Worm (Caenorhabditis elegans) whole organism, L2 larva: ENCODE data around the gene fbxa-143.
A peak's percentile ranks its signal among the peaks of the same experiment; 100 is the strongest.

ENCODE experiments used
- C34F6.9 ChIP-seq: fragments of 150-350 bp; optimal IDR thresholded peaks from 2 replicates; lab custom pipeline; 2014; ENCODE audit warnings: missing biosample characterization, missing genetic modification characterization
- F13H6.1 ChIP-seq: sonication (generic microtip); optimal IDR thresholded peaks from 2 replicates; lab custom pipeline; 2016; ENCODE audit warnings: missing genetic modification characterization, missing compliant biosample characterization
- R02D3.7 ChIP-seq: fragments of 150-350 bp; optimal IDR thresholded peaks from 2 replicates; lab custom pipeline; 2014; ENCODE audit warnings: missing biosample characterization, missing genetic modification characterization
- Y55F3AM.14 ChIP-seq: fragments of 200-800 bp; sonication (Bioruptor generic); optimal IDR thresholded peaks from 2 replicates; lab custom pipeline; 2018; ENCODE audit warnings: mild to moderate bottlenecking, missing genetic modification characterization, missing compliant biosample characterization
- alr-1 ChIP-seq: fragments of 150-350 bp; optimal IDR thresholded peaks from 2 replicates; lab custom pipeline; 2014; ENCODE audit warnings: missing biosample characterization, missing genetic modification characterization
- aly-2 ChIP-seq: fragments of 150-350 bp; optimal IDR thresholded peaks from 2 replicates; lab custom pipeline; 2014; ENCODE audit warnings: missing biosample characterization, missing genetic modification characterization
- ama-1 ChIP-seq: fragments of 150-350 bp; optimal IDR thresholded peaks from 2 replicates; lab custom pipeline; 2018; ENCODE audit warnings: inconsistent platforms
- blmp-1 ChIP-seq: sonication (generic microtip); optimal IDR thresholded peaks from 2 replicates; lab custom pipeline; 2017; ENCODE audit warnings: missing genetic modification characterization, mild to moderate bottlenecking, missing compliant biosample characterization, antibody characterized with exemption, moderate library complexity; ENCODE audit not compliant: insufficient read depth
- ceh-16 ChIP-seq: fragments of 150-350 bp; optimal IDR thresholded peaks from 2 replicates; lab custom pipeline; 2014; ENCODE audit warnings: missing biosample characterization, missing genetic modification characterization
- egl-27 ChIP-seq: sonication (generic microtip); optimal IDR thresholded peaks from 3 replicates; lab custom pipeline; 2017; ENCODE audit warnings: missing biosample characterization, missing genetic modification reagents, missing genetic modification characterization
- fos-1 ChIP-seq: fragments of 150-350 bp; optimal IDR thresholded peaks from 2 replicates; lab custom pipeline; 2014; ENCODE audit warnings: missing biosample characterization, missing genetic modification characterization
- lin-11 ChIP-seq: fragments of 150-350 bp; sonication (generic microtip); optimal IDR thresholded peaks from 2 replicates; lab custom pipeline; 2014; ENCODE audit warnings: missing biosample characterization, missing genetic modification characterization, inconsistent platforms, mixed read lengths
- lin-39 ChIP-seq: fragments of 150-350 bp; optimal IDR thresholded peaks from 2 replicates; lab custom pipeline; 2014; ENCODE audit warnings: missing biosample characterization, missing genetic modification reagents, missing genetic modification characterization
- lsy-2 ChIP-seq, 2 experiments: fragments of 150-350 bp in 1 of 2; sonication (generic microtip) in 1 of 2; optimal IDR thresholded peaks; 2 replicates each; lab custom pipeline; 2014 to 2017; ENCODE audit warnings: missing biosample characterization in 2 of 2, missing genetic modification characterization in 2 of 2
- mab-5 ChIP-seq: fragments of 150-350 bp; optimal IDR thresholded peaks from 2 replicates; lab custom pipeline; 2014; ENCODE audit warnings: missing biosample characterization, missing genetic modification characterization
- nhr-10 ChIP-seq: sonication (generic microtip); optimal IDR thresholded peaks from 2 replicates; lab custom pipeline; 2017; ENCODE audit warnings: missing biosample characterization, missing genetic modification characterization
- nhr-11 ChIP-seq: fragments of 150-350 bp; optimal IDR thresholded peaks from 2 replicates; lab custom pipeline; 2014; ENCODE audit warnings: missing biosample characterization, missing genetic modification characterization
- nhr-12 ChIP-seq: fragments of 150-350 bp; optimal IDR thresholded peaks from 2 replicates; lab custom pipeline; 2014; ENCODE audit warnings: missing biosample characterization, missing genetic modification characterization
- nhr-129 ChIP-seq: fragments of 150-350 bp; optimal IDR thresholded peaks from 2 replicates; lab custom pipeline; 2014; ENCODE audit warnings: missing biosample characterization, missing genetic modification characterization
- nhr-21 ChIP-seq: fragments of 150-350 bp; optimal IDR thresholded peaks from 2 replicates; lab custom pipeline; 2014; ENCODE audit warnings: missing biosample characterization, missing genetic modification characterization
- nhr-237 ChIP-seq: fragments of 150-350 bp; optimal IDR thresholded peaks from 2 replicates; lab custom pipeline; 2014; ENCODE audit warnings: missing biosample characterization, missing genetic modification characterization
- nhr-25 ChIP-seq: fragments of 150-350 bp; sonication (generic microtip); optimal IDR thresholded peaks from 3 replicates; lab custom pipeline; 2014; ENCODE audit warnings: missing biosample characterization, missing genetic modification characterization
- nhr-77 ChIP-seq: fragments of 150-350 bp; optimal IDR thresholded peaks from 2 replicates; lab custom pipeline; 2014; ENCODE audit warnings: missing biosample characterization, missing genetic modification characterization
- peb-1 ChIP-seq: fragments of 150-350 bp; optimal IDR thresholded peaks from 2 replicates; lab custom pipeline; 2014; ENCODE audit warnings: missing biosample characterization, missing genetic modification characterization
- sem-4 ChIP-seq: fragments of 150-350 bp; optimal IDR thresholded peaks from 2 replicates; lab custom pipeline; 2014; ENCODE audit warnings: missing biosample characterization, missing genetic modification reagents, missing genetic modification characterization
- sma-3 ChIP-seq: sonication (generic microtip); optimal IDR thresholded peaks from 2 replicates; lab custom pipeline; 2016; ENCODE audit warnings: missing genetic modification reagents, missing genetic modification characterization, missing compliant biosample characterization
- sma-9 ChIP-seq, 2 experiments: fragments of 150-350 bp in 1 of 2; sonication (generic microtip) in 1 of 2; optimal IDR thresholded peaks; 2 replicates each; lab custom pipeline; 2014 to 2016; ENCODE audit warnings: missing genetic modification characterization in 2 of 2, mild to moderate bottlenecking in 1 of 2, missing biosample characterization in 1 of 2, missing compliant biosample characterization in 1 of 2, missing genetic modification reagents in 1 of 2, moderate library complexity in 1 of 2
- snpc-4 ChIP-seq: fragments of 150-350 bp; optimal IDR thresholded peaks from 2 replicates; lab custom pipeline; 2014; ENCODE audit warnings: missing biosample characterization, missing genetic modification characterization
- unc-39 ChIP-seq: fragments of 150-350 bp; optimal IDR thresholded peaks from 2 replicates; lab custom pipeline; 2014; ENCODE audit warnings: missing biosample characterization, missing genetic modification characterization
- unc-62 ChIP-seq: fragments of 150-350 bp; optimal IDR thresholded peaks from 2 replicates; lab custom pipeline; 2014; ENCODE audit warnings: missing biosample characterization, missing genetic modification reagents, missing genetic modification characterization
- ztf-1 ChIP-seq: fragments of 200-800 bp; sonication (Bioruptor generic); conservative IDR thresholded peaks from 2 replicates; pipeline ENCODE4 v1.3.6; 2022; ENCODE audit warnings: missing genetic modification characterization, missing compliant biosample characterization
- ztf-4 ChIP-seq: fragments of 150-350 bp; optimal IDR thresholded peaks from 2 replicates; lab custom pipeline; 2014; ENCODE audit warnings: missing biosample characterization, missing genetic modification characterization

Gene fbxa-143

ce11 chrV:16139529-16139928 is 12.2 kb upstream of the fbxa-143 start, which contains the start of gene clc-11:
Gene clc-11 (minus strand): TSS chrV:16139629.
- TF ChIP-seq lin-39 (no peak), fos-1 (peak; percentile 31), alr-1 (tag; lab: Kevin White, UChicago) (no peak)
- TF ChIP-seq, all 48 proteins: peak for 1

- TF ChIP-seq nhr-77 (tag; lab: Kevin White, UChicago) (no peak), peb-1 (tag; lab: Kevin White, UChicago) (no peak), nhr-129 (tag; lab: Kevin White, UChicago) (no peak)
These were observed 9.7 kb upstream of the fbxa-143 start, which contains the start of gene F44G3.7 for ce11 chrV:16137043-16137442. Gene F44G3.7 (minus strand): TSS chrV:16137143.

DNA sequence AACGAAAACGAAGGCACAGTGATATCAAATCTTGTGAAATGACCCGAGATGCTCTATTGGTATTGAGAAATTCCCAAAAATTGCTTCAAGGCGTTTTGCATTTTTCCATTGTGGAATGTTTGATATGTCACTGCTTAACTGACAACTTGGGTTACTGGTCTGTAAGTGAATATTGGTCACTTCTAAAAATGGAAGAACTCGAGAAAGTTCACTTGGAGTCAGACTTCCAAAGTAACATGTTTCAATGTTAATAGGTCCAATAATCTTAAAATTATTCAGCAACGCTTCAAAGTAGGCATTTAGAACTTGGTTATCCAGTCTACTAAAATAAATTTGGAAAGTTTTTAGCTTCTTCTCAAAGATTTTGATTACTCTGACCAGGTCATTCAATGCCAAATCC is 5.4 kb upstream of the fbxa-143 start, which contains the start of gene fbxa-144:
Gene fbxa-144, minus strand, starts transcription at position 101 of the 400 bp plus-strand sequence.
- no peak for TF ChIP-seq ztf-4 (tag; lab: Kevin White, UChicago)
- no peak for TF ChIP-seq nhr-237 (tag; lab: Kevin White, UChicago)
- TF ChIP-seq unc-62 (GFP tag; lab: Kevin White, UChicago): no peak
- TF ChIP-seq sma-9 (GFP tag; optimal IDR thresholded peaks at IDR 0.05; lab: Kevin White, UChicago): no peak
- TF ChIP-seq sma-9 (tag; optimal IDR thresholded peaks at IDR 0.05; lab: Kevin White, UChicago): no peak
- no peak for TF ChIP-seq C34F6.9 (tag; lab: Kevin White, UChicago)
- no peak for TF ChIP-seq nhr-25 (tag; lab: Kevin White, UChicago)
- TF ChIP-seq ceh-16: no peak
- TF ChIP-seq nhr-11 (tag; lab: Kevin White, UChicago): no peak
- no peak for TF ChIP-seq F13H6.1 (tag; lab: Kevin White, UChicago)
- TF ChIP-seq peb-1 (tag; lab: Kevin White, UChicago): no peak
- TF ChIP-seq R02D3.7: no peak
- no peak for TF ChIP-seq blmp-1 (tag; lab: Kevin White, UChicago)
- TF ChIP-seq aly-2 (tag; lab: Kevin White, UChicago): no peak
- no peak for TF ChIP-seq nhr-12
- TF ChIP-seq unc-39 (tag; lab: Kevin White, UChicago): no peak
- TF ChIP-seq lin-11 (tag; lab: Kevin White, UChicago): no peak
- TF ChIP-seq nhr-129 (tag; lab: Kevin White, UChicago): no peak
- TF ChIP-seq ama-1: no peak
- no peak for TF ChIP-seq egl-27

DNA sequence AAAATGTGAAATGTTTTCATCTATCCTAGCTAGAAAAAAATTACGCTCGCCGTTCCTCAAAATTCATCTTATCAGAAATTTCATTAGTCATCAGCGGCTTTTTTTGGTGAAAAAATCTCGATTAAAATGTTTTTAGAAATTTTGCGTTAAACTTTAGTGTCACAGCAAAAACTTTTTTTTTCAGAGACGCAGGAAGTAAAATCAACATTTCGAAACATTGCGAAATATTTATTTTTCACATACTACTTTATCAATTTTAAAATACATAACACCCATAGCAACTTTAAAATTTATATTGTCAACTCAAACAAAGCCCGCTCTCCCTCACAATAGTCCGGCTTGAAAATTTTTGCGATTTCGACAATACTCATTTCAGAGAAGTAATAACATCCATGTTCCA is 4.9 kb upstream of the fbxa-143 start:
- no peak for TF ChIP-seq nhr-25 (tag; lab: Kevin White, UChicago)
- TF ChIP-seq blmp-1 (tag; lab: Kevin White, UChicago): no peak
- TF ChIP-seq sem-4 (tag; lab: Kevin White, UChicago): no peak
- no peak for TF ChIP-seq ztf-1
- peak; percentile 38 for TF ChIP-seq nhr-129 (tag; lab: Kevin White, UChicago)
- TF ChIP-seq, all 48 proteins: peak for 1

DNA sequence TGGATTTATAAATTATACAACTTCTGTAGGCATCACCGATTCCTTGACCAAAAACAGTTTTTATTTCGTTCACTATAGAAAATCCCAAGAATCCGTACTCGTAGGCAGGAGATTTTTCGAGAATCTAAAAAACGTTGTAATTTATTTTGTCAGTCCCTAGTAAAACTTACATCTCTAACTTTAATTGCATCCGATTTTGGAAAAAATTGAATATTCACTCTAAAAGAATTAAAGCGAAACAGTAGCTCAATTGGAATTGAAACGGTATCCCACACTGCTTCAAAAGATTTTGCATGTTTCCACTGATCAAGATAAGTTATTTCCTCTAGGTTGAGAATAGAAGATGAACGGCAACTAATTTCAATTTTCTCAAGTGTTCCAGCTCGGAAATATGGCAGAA is 3.9 kb upstream of the fbxa-143 start, which contains the start of gene fbxa-142:
Gene fbxa-142, minus strand, starts transcription at position 101 of the 400 bp plus-strand sequence.
- TF ChIP-seq sma-3 (GFP tag; lab: Kevin White, UChicago): no peak
- no peak for TF ChIP-seq snpc-4
- no peak for TF ChIP-seq nhr-11 (tag; lab: Kevin White, UChicago)
- TF ChIP-seq lin-39: no peak
- TF ChIP-seq sem-4 (tag; lab: Kevin White, UChicago): no peak
- TF ChIP-seq ztf-4 (tag; lab: Kevin White, UChicago): no peak
- TF ChIP-seq ztf-1: no peak
- no peak for TF ChIP-seq egl-27
- TF ChIP-seq Y55F3AM.14 (GFP tag; lab: Kevin White, UChicago): no peak
- TF ChIP-seq unc-62 (GFP tag; lab: Kevin White, UChicago): no peak
- TF ChIP-seq alr-1 (tag; lab: Kevin White, UChicago): no peak
- TF ChIP-seq mab-5 (tag; lab: Kevin White, UChicago): no peak
- no peak for TF ChIP-seq nhr-10 (tag; lab: Kevin White, UChicago)
- no peak for TF ChIP-seq lsy-2 (tag; optimal IDR thresholded peaks at IDR 0.05; lab: Kevin White, UChicago)
- no peak for TF ChIP-seq sma-9 (GFP tag; optimal IDR thresholded peaks at IDR 0.05; lab: Kevin White, UChicago)
- no peak for TF ChIP-seq sma-9 (tag; optimal IDR thresholded peaks at IDR 0.05; lab: Kevin White, UChicago)
- no peak for TF ChIP-seq ceh-16
- TF ChIP-seq nhr-21 (tag; lab: Kevin White, UChicago): no peak
- TF ChIP-seq, all 48 proteins: peak for 0
